Worm (Caenorhabditis elegans) whole organism, late embryonic: ENCODE results near the gene srh-24.

Source experiments
- C38D4.7 ChIP-seq: fragments of 200-800 bp; sonication (Bioruptor generic); optimal IDR thresholded peaks from 2 replicates; lab custom pipeline; 2018; ENCODE audit warnings: mild to moderate bottlenecking, missing genetic modification characterization, moderate library complexity, missing compliant biosample characterization
- K02D7.2 ChIP-seq: sonication (generic microtip); optimal IDR thresholded peaks from 2 replicates; lab custom pipeline; 2017; ENCODE audit warnings: mild to moderate bottlenecking, missing genetic modification characterization, missing compliant biosample characterization
- K09A11.1 ChIP-seq: sonication (generic microtip); optimal IDR thresholded peaks from 2 replicates; lab custom pipeline; 2017; ENCODE audit warnings: antibody characterized with exemption, mild to moderate bottlenecking, missing genetic modification characterization, missing compliant biosample characterization; ENCODE audit not compliant: insufficient read depth
- T23F11.4 ChIP-seq: fragments of 200-800 bp; sonication (Bioruptor generic); optimal IDR thresholded peaks from 2 replicates; lab custom pipeline; 2018; ENCODE audit warnings: mild to moderate bottlenecking, missing genetic modification characterization, missing compliant biosample characterization
- ahr-1 ChIP-seq: sonication (generic microtip); optimal IDR thresholded peaks from 2 replicates; lab custom pipeline; 2016; ENCODE audit warnings: missing genetic modification characterization, missing compliant biosample characterization
- ama-1 ChIP-seq: fragments of 150-350 bp; optimal IDR thresholded peaks from 2 replicates; lab custom pipeline; 2014
- ceh-14 ChIP-seq: sonication (generic microtip); optimal IDR thresholded peaks from 2 replicates; lab custom pipeline; 2016; ENCODE audit warnings: missing genotype, missing genetic modification characterization, missing compliant biosample characterization
- ceh-22 ChIP-seq: sonication (generic microtip); optimal IDR thresholded peaks from 2 replicates; lab custom pipeline; 2017; ENCODE audit warnings: missing biosample characterization, missing genetic modification characterization
- ceh-31 ChIP-seq: sonication (generic microtip); optimal IDR thresholded peaks from 2 replicates; lab custom pipeline; 2016; ENCODE audit warnings: missing genetic modification characterization, missing compliant biosample characterization
- ets-4 ChIP-seq: sonication (generic microtip); optimal IDR thresholded peaks from 2 replicates; lab custom pipeline; 2016; ENCODE audit warnings: missing genetic modification characterization, missing compliant biosample characterization
- eyg-1 ChIP-seq: sonication (generic microtip); optimal IDR thresholded peaks from 2 replicates; lab custom pipeline; 2016; ENCODE audit warnings: missing genotype, missing genetic modification characterization, missing compliant biosample characterization
- fax-1 ChIP-seq: sonication (generic microtip); optimal IDR thresholded peaks from 2 replicates; lab custom pipeline; 2016; ENCODE audit warnings: missing genotype, missing genetic modification characterization, missing compliant biosample characterization
- fkh-10 ChIP-seq: fragments of 150-350 bp; optimal IDR thresholded peaks from 2 replicates; lab custom pipeline; 2014; ENCODE audit warnings: missing biosample characterization, missing genetic modification reagents, missing genetic modification characterization
- hlh-13 ChIP-seq: fragments of 200-800 bp; sonication (Bioruptor generic); optimal IDR thresholded peaks from 2 replicates; lab custom pipeline; 2018; ENCODE audit warnings: mild to moderate bottlenecking, missing genetic modification characterization, missing compliant biosample characterization
- hlh-30 ChIP-seq: sonication (generic microtip); optimal IDR thresholded peaks from 2 replicates; lab custom pipeline; 2017; ENCODE audit warnings: antibody characterized with exemption, missing genetic modification characterization, missing compliant biosample characterization; ENCODE audit not compliant: insufficient read depth
- hlh-6 ChIP-seq: sonication (generic microtip); optimal IDR thresholded peaks from 2 replicates; lab custom pipeline; 2016; ENCODE audit warnings: missing genotype, missing genetic modification characterization, missing compliant biosample characterization
- lim-6 ChIP-seq: sonication (generic microtip); optimal IDR thresholded peaks from 2 replicates; lab custom pipeline; 2016; ENCODE audit warnings: missing genetic modification characterization, missing compliant biosample characterization
- lin-11 ChIP-seq: fragments of 200-800 bp; sonication (Bioruptor generic); optimal IDR thresholded peaks from 2 replicates; lab custom pipeline; 2018; ENCODE audit warnings: mild to moderate bottlenecking, missing genetic modification characterization, missing compliant biosample characterization
- madf-2 ChIP-seq: sonication (generic microtip); optimal IDR thresholded peaks from 2 replicates; lab custom pipeline; 2017; ENCODE audit warnings: missing genetic modification characterization, missing compliant biosample characterization
- odd-2 ChIP-seq: sonication (generic microtip); optimal IDR thresholded peaks from 2 replicates; lab custom pipeline; 2017; ENCODE audit warnings: antibody characterized with exemption, mild to moderate bottlenecking, missing genetic modification characterization, missing compliant biosample characterization
- pag-3 ChIP-seq: sonication (generic microtip); optimal IDR thresholded peaks from 2 replicates; lab custom pipeline; 2016; ENCODE audit warnings: missing compliant biosample characterization, missing genetic modification characterization, borderline replicate concordance
- pat-9 ChIP-seq: fragments of 200-800 bp; sonication (Bioruptor generic); optimal IDR thresholded peaks from 2 replicates; lab custom pipeline; 2018; ENCODE audit warnings: mild to moderate bottlenecking, missing genetic modification characterization, moderate library complexity, missing compliant biosample characterization
- pax-1 ChIP-seq: fragments of 150-350 bp; optimal IDR thresholded peaks from 2 replicates; lab custom pipeline; 2014; ENCODE audit warnings: missing biosample characterization, missing genetic modification characterization
- pha-2 ChIP-seq: sonication (generic microtip); optimal IDR thresholded peaks from 2 replicates; lab custom pipeline; 2017; ENCODE audit warnings: mild to moderate bottlenecking, missing genetic modification characterization, missing compliant biosample characterization
- pha-4 ChIP-seq: fragments of 150-350 bp; optimal IDR thresholded peaks from 2 replicates; lab custom pipeline; 2018; ENCODE audit warnings: missing biosample characterization, missing genetic modification reagents, missing genetic modification characterization
- ref-2 ChIP-seq: sonication (generic microtip); optimal IDR thresholded peaks from 2 replicates; lab custom pipeline; 2016; ENCODE audit warnings: missing genetic modification characterization, missing compliant biosample characterization
- sox-2 ChIP-seq: fragments of 200-800 bp; sonication (Bioruptor generic); IDR thresholded peaks from 2 replicates; pipeline ENCODE4 v1.3.6; 2022; ENCODE audit warnings: missing genetic modification reagents, missing genetic modification characterization, missing compliant biosample characterization
- syd-9 ChIP-seq: sonication (generic microtip); optimal IDR thresholded peaks from 2 replicates; lab custom pipeline; 2016; ENCODE audit warnings: mild to moderate bottlenecking, missing genetic modification characterization, moderate library complexity, missing compliant biosample characterization
- tbx-2 ChIP-seq: sonication (generic microtip); optimal IDR thresholded peaks from 2 replicates; lab custom pipeline; 2016; ENCODE audit warnings: missing genetic modification characterization, missing compliant biosample characterization
- unc-3 ChIP-seq, 2 experiments: fragments of 200-800 bp in 1 of 2; sonication (Bioruptor generic) in 1 of 2; sonication (generic microtip) in 1 of 2; conservative IDR thresholded peaks in 1 of 2; optimal IDR thresholded peaks in 1 of 2; 2 replicates each; pipeline versions ENCODE4 v1.3.6 to Lab custom; 2016 to 2022; ENCODE audit warnings: missing compliant biosample characterization in 2 of 2, missing genetic modification characterization in 2 of 2, missing genetic modification reagents in 1 of 2
- zip-5 ChIP-seq: sonication (generic microtip); optimal IDR thresholded peaks from 2 replicates; lab custom pipeline; 2016; ENCODE audit warnings: missing genetic modification characterization, missing compliant biosample characterization
- ztf-16 ChIP-seq: sonication (generic microtip); optimal IDR thresholded peaks from 2 replicates; lab custom pipeline; 2017; ENCODE audit warnings: missing genetic modification characterization, missing compliant biosample characterization

The srh-24 gene

DNA sequence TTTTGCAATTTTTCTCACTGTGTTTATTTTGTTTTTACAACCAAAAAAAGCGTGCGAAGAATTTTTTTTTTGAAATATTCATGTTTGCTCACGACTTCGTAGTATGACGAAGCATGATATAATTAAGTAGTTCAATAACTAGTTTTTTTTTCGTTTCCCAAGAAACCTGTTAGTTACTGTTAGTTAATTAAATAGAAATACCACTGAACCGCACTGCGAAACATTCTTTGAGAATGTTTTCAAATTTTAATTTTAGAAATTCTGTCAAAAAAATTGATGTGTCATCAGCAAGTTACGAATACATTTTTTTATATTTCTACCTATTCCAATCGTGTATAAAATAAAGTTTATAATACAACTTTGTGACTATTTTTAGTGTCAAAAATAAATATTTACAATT lies 34.4 kb downstream of the srh-24 start, which contains the start of gene srxa-12:
Gene srxa-12, plus strand, starts transcription at position 301 of the 400 bp plus-strand sequence.
- TF ChIP-seq lin-11 (tag; lab: Kevin White, UChicago) (no peak), K09A11.1 (tag; lab: Kevin White, UChicago) (no peak), zip-5 (tag; lab: Kevin White, UChicago) (no peak), lim-6 (tag; lab: Kevin White, UChicago) (no peak), hlh-30 (tag; lab: Kevin White, UChicago) (no peak), odd-2 (tag; lab: Kevin White, UChicago) (no peak), hlh-6 (tag; lab: Kevin White, UChicago) (no peak), ahr-1 (no peak), pha-4 (no peak)

DNA sequence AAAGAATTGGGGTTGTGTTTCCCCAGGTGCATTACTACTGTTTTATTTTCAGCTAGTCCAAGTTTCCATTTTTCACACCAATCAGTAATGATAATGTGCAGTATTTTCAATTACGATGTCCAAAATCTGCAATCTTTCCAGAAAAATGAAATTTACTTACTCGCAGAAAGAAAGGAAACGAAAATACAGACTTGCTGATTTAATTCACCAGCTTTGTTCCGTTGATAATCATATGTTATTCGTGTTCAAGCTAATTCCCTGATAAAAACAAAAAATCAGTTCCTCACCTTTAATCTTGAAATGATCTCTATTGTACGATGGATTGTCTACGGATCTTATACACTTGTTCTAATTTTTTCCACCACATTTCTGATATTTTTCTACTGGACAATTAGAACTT lies 37.0 kb downstream of the srh-24 start, which contains the start of gene srxa-11:
Gene srxa-11, plus strand, starts transcription at position 301 of the 400 bp plus-strand sequence.
- TF ChIP-seq ceh-22 (tag; lab: Kevin White, UChicago) (no peak), pax-1 (tag; lab: Kevin White, UChicago) (no peak)

DNA sequence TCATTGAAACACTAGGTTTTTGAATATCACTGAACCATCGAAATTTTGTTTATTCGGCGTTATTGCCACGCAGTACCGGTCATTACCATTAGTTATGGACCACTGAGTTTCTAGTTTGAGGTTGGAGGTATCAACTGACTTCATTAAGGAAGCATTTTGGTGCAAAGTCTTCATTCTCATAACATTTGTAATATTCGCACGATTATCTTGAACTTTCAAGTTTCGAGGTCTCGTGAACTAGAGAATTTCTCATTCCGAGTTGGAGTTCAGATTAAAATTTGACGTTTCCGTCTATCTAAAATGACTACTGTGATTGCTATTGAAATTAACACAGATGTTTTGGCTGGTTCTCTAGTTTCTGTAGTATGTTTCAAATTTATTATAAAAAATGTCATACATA lies 40.1 kb downstream of the srh-24 start, which contains the start of gene srx-42:
Gene srx-42, plus strand, starts transcription at position 301 of the 400 bp plus-strand sequence.
- TF ChIP-seq syd-9: no peak
- TF ChIP-seq, all 69 proteins: peak for 0

DNA sequence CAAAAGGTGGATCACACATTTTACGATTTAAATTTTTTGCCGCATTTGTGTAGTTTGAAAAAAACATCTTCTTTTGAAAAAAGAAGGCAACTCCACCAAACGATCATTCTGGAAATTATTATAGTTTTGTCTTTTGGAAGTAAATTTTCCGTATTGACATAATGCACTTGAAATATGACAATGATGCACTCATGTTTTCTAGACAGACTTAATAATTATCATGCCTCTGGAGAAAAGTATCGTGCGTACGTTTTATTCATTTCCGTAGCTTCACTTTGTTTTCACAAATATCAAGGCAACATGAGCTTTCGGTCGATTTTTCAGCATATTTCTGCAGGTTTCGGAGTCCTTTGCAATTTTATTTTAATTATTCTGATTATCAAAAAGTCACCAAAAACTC lies 42.5 kb downstream of the srh-24 start, which contains the start of gene str-250:
Gene str-250, plus strand, starts transcription at position 301 of the 400 bp plus-strand sequence.
- TF ChIP-seq pha-2 (tag; lab: Kevin White, UChicago): no peak
- no peak for TF ChIP-seq sox-2 (GFP tag; lab: Robert Waterston, UW)
- TF ChIP-seq pha-4: no peak
- no peak for TF ChIP-seq unc-3 (GFP tag; conservative IDR thresholded peaks at IDR 0.05; lab: Robert Waterston, UW)
- TF ChIP-seq unc-3 (tag; optimal IDR thresholded peaks at IDR 0.05; lab: Kevin White, UChicago): no peak
- TF ChIP-seq C38D4.7: no peak
- TF ChIP-seq ceh-31 (tag; lab: Kevin White, UChicago): no peak
- TF ChIP-seq ztf-16 (tag; lab: Kevin White, UChicago): no peak
- TF ChIP-seq fkh-10 (GFP tag; lab: Kevin White, UChicago): no peak
- TF ChIP-seq eyg-1 (tag; lab: Kevin White, UChicago): no peak
- no peak for TF ChIP-seq ref-2
- TF ChIP-seq ceh-14 (tag; lab: Kevin White, UChicago): no peak
- TF ChIP-seq hlh-13 (GFP tag; lab: Kevin White, UChicago): no peak

DNA sequence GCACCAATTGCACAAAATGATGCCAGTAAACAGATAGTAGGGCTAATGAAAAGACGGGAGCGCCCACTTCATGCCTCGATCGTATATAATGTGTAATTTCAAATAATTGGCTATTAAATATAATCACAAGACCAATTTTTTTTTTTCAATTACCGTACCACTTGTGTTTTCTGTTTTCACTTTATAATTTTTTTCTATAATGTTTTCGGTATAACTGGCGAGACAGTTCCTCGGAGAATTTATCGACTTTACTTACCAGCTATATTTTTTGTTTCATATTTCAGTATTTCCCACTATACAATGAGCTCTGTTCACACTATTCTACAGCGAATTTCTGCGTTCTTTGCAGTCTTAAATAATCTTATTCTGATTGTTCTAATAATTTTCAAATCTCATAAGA lies 44.6 kb downstream of the srh-24 start, which contains the start of gene str-252:
Gene str-252, plus strand, starts transcription at position 301 of the 400 bp plus-strand sequence.
- TF ChIP-seq pha-4 (no peak), fax-1 (tag; lab: Kevin White, UChicago) (no peak), eyg-1 (tag; lab: Kevin White, UChicago) (no peak), hlh-13 (GFP tag; lab: Kevin White, UChicago) (no peak), K02D7.2 (no peak), madf-2 (tag; lab: Kevin White, UChicago) (no peak), T23F11.4 (GFP tag; lab: Kevin White, UChicago) (no peak)

DNA sequence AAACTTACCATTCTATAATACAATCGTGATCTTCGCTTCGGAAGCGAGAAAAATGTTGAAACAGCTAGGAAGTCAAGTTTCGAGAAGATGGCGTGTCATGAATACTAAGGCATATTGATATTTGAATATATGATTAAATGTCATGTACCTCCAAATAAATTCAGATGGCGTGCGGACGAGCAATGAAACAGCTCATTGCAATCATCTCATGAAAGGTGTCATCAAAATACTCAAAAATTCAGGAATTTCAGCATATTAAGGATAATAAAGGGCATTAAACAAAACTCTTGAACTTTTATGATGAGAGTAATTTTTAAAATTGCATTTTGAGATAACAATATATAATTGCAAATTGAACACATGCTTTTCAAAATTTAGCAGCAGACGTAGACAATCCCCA lies 45.4 kb downstream of the srh-24 start, which contains the start of gene gcy-32:
Gene gcy-32, minus strand, starts transcription at position 101 of the 400 bp plus-strand sequence.
- TF ChIP-seq ets-4 (tag; lab: Kevin White, UChicago) (no peak), pha-4 (no peak), pag-3 (tag; lab: Kevin White, UChicago) (no peak), tbx-2 (tag; lab: Kevin White, UChicago) (no peak), sox-2 (GFP tag; lab: Robert Waterston, UW) (no peak), madf-2 (tag; lab: Kevin White, UChicago) (no peak), pat-9 (no peak), ama-1 (no peak)
